Fruit fly (Drosophila melanogaster) whole organism, embryonic: ENCODE data around the gene CG11672.

Experiments used
- BEAF-32 ChIP-seq: fragments of 200-800 bp; sonication (Bioruptor generic); optimal IDR thresholded peaks from 3 replicates; lab custom pipeline; 2017; ENCODE audit warnings: missing biosample characterization, missing genetic modification characterization, mild to moderate bottlenecking, moderate library complexity, missing genetic modification reagents
- Bgb ChIP-seq: fragments of 200-800 bp; sonication (Bioruptor generic); IDR thresholded peaks from 2 replicates; pipeline ENCODE4 v1.3.6; 2022; ENCODE audit warnings: missing biosample characterization, missing genetic modification characterization; ENCODE audit not compliant: partially characterized antibody
- CG12659 ChIP-seq: fragments of 200-800 bp; sonication (Bioruptor generic); optimal IDR thresholded peaks from 3 replicates; lab custom pipeline; 2017; ENCODE audit warnings: mild to moderate bottlenecking, missing biosample characterization, missing genetic modification reagents, missing genetic modification characterization
- CG14710 ChIP-seq: fragments of 200-800 bp; sonication (Bioruptor generic); optimal IDR thresholded peaks from 3 replicates; lab custom pipeline; 2019; ENCODE audit warnings: missing biosample characterization, mild to moderate bottlenecking, missing genetic modification characterization, moderate library complexity
- CG14860 ChIP-seq: fragments of 200-800 bp; sonication (Bioruptor generic); IDR thresholded peaks from 3 replicates; pipeline ENCODE4 v1.3.6; 2022; ENCODE audit warnings: missing biosample characterization, missing genetic modification characterization; ENCODE audit not compliant: partially characterized antibody
- CG1792 ChIP-seq: fragments of 200-800 bp; sonication (Bioruptor generic); optimal IDR thresholded peaks from 2 replicates; lab custom pipeline; 2016; ENCODE audit warnings: missing biosample characterization, missing genetic modification characterization
- CG2116 ChIP-seq: fragments of 200-800 bp; sonication (Bioruptor generic); optimal IDR thresholded peaks from 3 replicates; lab custom pipeline; 2018; ENCODE audit warnings: missing biosample characterization, mild to moderate bottlenecking, missing genetic modification characterization
- CG2712 ChIP-seq: fragments of 200-800 bp; optimal IDR thresholded peaks from 3 replicates; lab custom pipeline; 2019; ENCODE audit warnings: missing biosample characterization, mild to moderate bottlenecking, missing genetic modification characterization, moderate library complexity
- CG34422 ChIP-seq: fragments of 200-800 bp; sonication (Bioruptor generic); IDR thresholded peaks from 3 replicates; pipeline ENCODE4 v1.3.6; 2022; ENCODE audit warnings: missing biosample characterization, missing genetic modification characterization
- CG3847 ChIP-seq: fragments of 200-800 bp; sonication (Bioruptor generic); IDR thresholded peaks from 2 replicates; pipeline ENCODE4 v1.3.6; 2022; ENCODE audit warnings: missing biosample characterization, missing genetic modification characterization
- CG7987 ChIP-seq: fragments of 200-800 bp; sonication (Bioruptor generic); optimal IDR thresholded peaks from 2 replicates; lab custom pipeline; 2018; ENCODE audit warnings: missing biosample characterization, mild to moderate bottlenecking, missing genetic modification characterization, moderate library complexity
- CG8290 ChIP-seq, 3 experiments: fragments of 200-800 bp; sonication (Bioruptor generic); optimal IDR thresholded peaks; 2 replicates each; lab custom pipeline; 2016 to 2019; ENCODE audit warnings: missing biosample characterization in 3 of 3, missing genetic modification characterization in 3 of 3, mild to moderate bottlenecking in 2 of 3, moderate library complexity in 1 of 3
- CG9215 ChIP-seq: fragments of 200-800 bp; sonication (Bioruptor generic); IDR thresholded peaks from 2 replicates; pipeline ENCODE4 v1.3.6; 2022; ENCODE audit warnings: missing biosample characterization, missing genetic modification characterization
- Dek ChIP-seq: fragments of 200-800 bp; sonication (Bioruptor generic); optimal IDR thresholded peaks from 3 replicates; lab custom pipeline; 2019; ENCODE audit warnings: missing biosample characterization, mild to moderate bottlenecking, missing genetic modification characterization, moderate library complexity
- Dll ChIP-seq: fragments of 200-800 bp; sonication (Bioruptor generic); IDR thresholded peaks from 4 replicates; pipeline ENCODE4 v1.3.6; 2022; ENCODE audit warnings: missing biosample characterization, missing genetic modification characterization; ENCODE audit not compliant: partially characterized antibody
- Dp ChIP-seq: fragments of 200-800 bp; sonication (Bioruptor generic); optimal IDR thresholded peaks from 2 replicates; lab custom pipeline; 2018; ENCODE audit warnings: missing biosample characterization, mild to moderate bottlenecking, missing genetic modification characterization, moderate library complexity
- Dref ChIP-seq: fragments of 200-800 bp; sonication (Bioruptor generic); IDR thresholded peaks from 2 replicates; pipeline ENCODE4 v1.3.6; 2022; ENCODE audit warnings: missing biosample characterization, missing genetic modification characterization
- E2f2 ChIP-seq: fragments of 200-800 bp; sonication (Bioruptor generic); IDR thresholded peaks from 2 replicates; pipeline ENCODE4 v1.3.6; 2022; ENCODE audit warnings: missing biosample characterization, missing genetic modification characterization
- Ets97D ChIP-seq: fragments of 200-800 bp; sonication (Bioruptor generic); optimal IDR thresholded peaks from 3 replicates; lab custom pipeline; 2016; ENCODE audit warnings: missing biosample characterization, missing genetic modification characterization
- H2.0 ChIP-seq: fragments of 200-800 bp; sonication (Bioruptor generic); IDR thresholded peaks from 2 replicates; pipeline ENCODE4 v1.3.6; 2022; ENCODE audit warnings: missing biosample characterization, missing genetic modification characterization
- HLH4C ChIP-seq: fragments of 200-800 bp; sonication (Bioruptor generic); IDR thresholded peaks from 3 replicates; pipeline ENCODE4 v1.3.6; 2022; ENCODE audit warnings: missing biosample characterization, missing genetic modification characterization; ENCODE audit not compliant: partially characterized antibody
- MBD-R2 ChIP-seq: fragments of 200-800 bp; sonication (Bioruptor generic); IDR thresholded peaks from 2 replicates; pipeline ENCODE4 v1.3.6; 2022; ENCODE audit warnings: missing biosample characterization, missing genetic modification characterization
- MESR4 ChIP-seq: fragments of 200-800 bp; sonication (Bioruptor generic); optimal IDR thresholded peaks from 2 replicates; lab custom pipeline; 2018; ENCODE audit warnings: missing biosample characterization, mild to moderate bottlenecking, missing genetic modification characterization, moderate library complexity
- Max ChIP-seq: fragments of 200-800 bp; sonication (Bioruptor generic); optimal IDR thresholded peaks from 2 replicates; lab custom pipeline; 2016; ENCODE audit warnings: missing biosample characterization, mild to moderate bottlenecking, missing genetic modification characterization
- Med ChIP-seq: fragments of 200-800 bp; sonication (Bioruptor generic); peaks from one replicate; lab custom pipeline; 2016; ENCODE audit warnings: missing biosample characterization, missing genetic modification characterization, mild to moderate bottlenecking, inconsistent platforms, moderate library complexity
- Nf-YC ChIP-seq: fragments of 200-800 bp; optimal IDR thresholded peaks from 3 replicates; lab custom pipeline; 2019; ENCODE audit warnings: missing biosample characterization, mild to moderate bottlenecking, missing genetic modification characterization, moderate library complexity
- Oaz ChIP-seq: fragments of 200-800 bp; sonication (Bioruptor generic); IDR thresholded peaks from 2 replicates; pipeline ENCODE4 v1.3.6; 2022; ENCODE audit warnings: missing biosample characterization, missing genetic modification characterization
- Opbp ChIP-seq: fragments of 200-800 bp; sonication (Bioruptor generic); IDR thresholded peaks from 3 replicates; pipeline ENCODE4 v1.3.6; 2022; ENCODE audit warnings: missing biosample characterization, missing genetic modification characterization; ENCODE audit not compliant: partially characterized antibody
- Stat92E ChIP-seq, 3 experiments: fragments of >200 bp in 2 of 3; fragments of 200-800 bp in 1 of 3; sonication (Bioruptor generic) in 1 of 3; optimal IDR thresholded peaks; 2 replicates each; lab custom pipeline; 2017 to 2019; ENCODE audit warnings: missing biosample characterization in 3 of 3, missing genetic modification characterization in 3 of 3, mild to moderate bottlenecking in 1 of 3, moderate library complexity in 1 of 3
- amos ChIP-seq: fragments of 200-800 bp; sonication (Bioruptor generic); IDR thresholded peaks from 2 replicates; pipeline ENCODE4 v1.3.6; 2022; ENCODE audit warnings: missing biosample characterization, missing genetic modification characterization; ENCODE audit not compliant: partially characterized antibody
- ato ChIP-seq: fragments of 200-800 bp; sonication (Bioruptor generic); IDR thresholded peaks from 2 replicates; pipeline ENCODE4 v1.3.6; 2022; ENCODE audit warnings: missing biosample characterization, missing genetic modification characterization; ENCODE audit not compliant: partially characterized antibody
- bigmax ChIP-seq: fragments of 200-800 bp; sonication (Bioruptor generic); optimal IDR thresholded peaks from 2 replicates; lab custom pipeline; 2018; ENCODE audit warnings: missing biosample characterization, mild to moderate bottlenecking, missing genetic modification characterization
- br ChIP-seq: fragments of >200 bp; optimal IDR thresholded peaks from 2 replicates; lab custom pipeline; 2017
- da ChIP-seq: fragments of 200-800 bp; sonication (Bioruptor generic); optimal IDR thresholded peaks from 2 replicates; lab custom pipeline; 2016; ENCODE audit warnings: missing biosample characterization, missing genetic modification characterization
- ewg ChIP-seq: fragments of 200-800 bp; sonication (Bioruptor generic); optimal IDR thresholded peaks from 3 replicates; lab custom pipeline; 2017; ENCODE audit warnings: mild to moderate bottlenecking, missing biosample characterization, missing genetic modification reagents, missing genetic modification characterization
- fd96Cb ChIP-seq: fragments of 200-800 bp; sonication (Bioruptor generic); optimal IDR thresholded peaks from 2 replicates; lab custom pipeline; 2018; ENCODE audit warnings: missing biosample characterization, mild to moderate bottlenecking, missing genetic modification characterization, moderate library complexity
- insv ChIP-seq, 2 experiments: fragments of 200-800 bp; sonication (Bioruptor generic); optimal IDR thresholded peaks; 3 replicates each; lab custom pipeline; 2016 to 2018; ENCODE audit warnings: missing biosample characterization in 2 of 2, missing genetic modification characterization in 2 of 2
- knrl ChIP-seq: fragments of 200-800 bp; sonication (Bioruptor generic); IDR thresholded peaks from 3 replicates; pipeline ENCODE4 v1.3.6; 2022; ENCODE audit warnings: missing biosample characterization, missing genetic modification characterization; ENCODE audit not compliant: partially characterized antibody
- lilli ChIP-seq: fragments of 200-800 bp; sonication (Bioruptor generic); optimal IDR thresholded peaks from 3 replicates; lab custom pipeline; 2016; ENCODE audit warnings: missing biosample characterization, missing genetic modification characterization
- nau ChIP-seq: fragments of 200-800 bp; sonication (Bioruptor generic); optimal IDR thresholded peaks from 3 replicates; lab custom pipeline; 2017; ENCODE audit warnings: missing biosample characterization, mild to moderate bottlenecking, missing genetic modification characterization, missing genetic modification reagents
- nmo ChIP-seq: fragments of 200-800 bp; sonication (Bioruptor generic); optimal IDR thresholded peaks from 2 replicates; lab custom pipeline; 2018; ENCODE audit warnings: missing biosample characterization, mild to moderate bottlenecking, missing genetic modification characterization, moderate library complexity
- oc ChIP-seq: fragments of 200-800 bp; sonication (Bioruptor generic); optimal IDR thresholded peaks from 2 replicates; lab custom pipeline; 2018; ENCODE audit warnings: missing biosample characterization, mild to moderate bottlenecking, missing genetic modification characterization, moderate library complexity
- repo ChIP-seq: fragments of 200-800 bp; sonication (Bioruptor generic); optimal IDR thresholded peaks from 2 replicates; lab custom pipeline; 2016; ENCODE audit warnings: missing biosample characterization, missing genetic modification characterization
- run ChIP-seq: fragments of 200-800 bp; sonication (Bioruptor generic); optimal IDR thresholded peaks from 3 replicates; lab custom pipeline; 2018; ENCODE audit warnings: missing biosample characterization, mild to moderate bottlenecking, missing genetic modification characterization
- sens-2 ChIP-seq: fragments of 200-800 bp; sonication (Bioruptor generic); IDR thresholded peaks from 2 replicates; pipeline ENCODE4 v1.3.6; 2022; ENCODE audit warnings: missing biosample characterization, missing genetic modification characterization
- sim ChIP-seq: fragments of 200-800 bp; sonication (Bioruptor generic); IDR thresholded peaks from 2 replicates; pipeline ENCODE4 v1.3.6; 2022; ENCODE audit warnings: missing biosample characterization, missing genetic modification characterization
- twi ChIP-seq: fragments of 200-800 bp; optimal IDR thresholded peaks from 2 replicates; lab custom pipeline; 2019; ENCODE audit warnings: missing biosample characterization, mild to moderate bottlenecking, missing genetic modification characterization, moderate library complexity
- vnd ChIP-seq: fragments of 200-800 bp; sonication (Bioruptor generic); IDR thresholded peaks from 3 replicates; pipeline ENCODE4 v1.3.6; 2022; ENCODE audit warnings: missing biosample characterization, missing genetic modification characterization; ENCODE audit not compliant: partially characterized antibody
- zen ChIP-seq: fragments of 200-800 bp; sonication (Bioruptor generic); optimal IDR thresholded peaks from 3 replicates; lab custom pipeline; 2018; ENCODE audit warnings: missing biosample characterization, mild to moderate bottlenecking, missing genetic modification characterization, moderate library complexity

CG11672 gene

DNA sequence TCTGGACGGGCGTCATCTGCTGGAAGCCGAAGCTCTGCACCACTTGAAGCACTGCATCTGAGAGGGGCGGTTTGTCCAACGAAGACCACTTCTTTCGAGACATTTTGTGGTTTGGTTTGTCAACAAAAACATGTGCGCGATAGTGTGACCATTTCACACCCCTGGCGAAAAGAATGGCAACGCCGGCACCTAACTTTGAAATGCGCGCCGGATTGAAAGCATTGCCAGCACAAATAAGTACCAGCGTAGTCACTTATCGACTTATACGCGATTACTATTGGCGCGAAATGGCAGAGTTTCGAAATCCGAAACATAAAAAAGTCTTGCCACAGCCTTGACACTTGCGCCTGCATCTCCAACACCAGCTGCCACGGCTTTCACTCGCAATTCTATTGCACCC, 20.6 kb downstream of the CG11672 start, which contains the start of gene CG9630 (continued):
- TF ChIP-seq Max (GFP tag; lab: Kevin White, UChicago) (peak; percentile 88), zen (tag; lab: Kevin White, UChicago) (peak; percentile 18), repo (no peak), vnd (GFP tag; lab: Robert Waterston, UW) (0 out of 3 replicates have a peak, but pooled peaks have one; percentile 41), CG2712 (tag; lab: Kevin White, UChicago) (peak; percentile 24), Dll (peak; percentile 70), ato (GFP tag; lab: Robert Waterston, UW) (peak; percentile 87), fd96Cb (tag; lab: Kevin White, UChicago) (no peak), CG14860 (no peak), MBD-R2 (peak; percentile 88), CG3847 (GFP tag; lab: Robert Waterston, UW) (peak; percentile 88), Nf-YC (tag; lab: Kevin White, UChicago) (no peak), CG12659 (GFP tag; lab: Kevin White, UChicago) (peak; percentile 12), bigmax (GFP tag; lab: Kevin White, UChicago) (peak; percentile 60), E2f2 (peak; percentile 100), CG1792 (no peak), CG2116 (GFP tag; lab: Kevin White, UChicago) (peak; percentile 87), nmo (GFP tag; lab: Kevin White, UChicago) (peak; percentile 10), Stat92E (GFP tag; optimal IDR thresholded peaks at IDR 0.05; lab: Kevin White, UChicago) (peak in 1 of 3 experiments; percentile 45), oc (peak; percentile 51), lilli (GFP tag; lab: Kevin White, UChicago) (no peak), Dref (GFP tag; lab: Robert Waterston, UW) (peak; percentile 78), br (no peak), nau (GFP tag; lab: Kevin White, UChicago) (no peak), da (GFP tag; lab: Kevin White, UChicago) (peak; percentile 10), Oaz (GFP tag; lab: Robert Waterston, UW) (no peak), sens-2 (no peak), Bgb (peak; percentile 73), run (tag; lab: Kevin White, UChicago) (peak; percentile 86), MESR4 (GFP tag; lab: Kevin White, UChicago) (peak; percentile 77), CG14710 (tag; lab: Kevin White, UChicago) (peak; percentile 58), Dek (tag; lab: Kevin White, UChicago) (no peak), ewg (GFP tag; lab: Kevin White, UChicago) (peak; percentile 1), insv (GFP tag; optimal IDR thresholded peaks at IDR 0.05; lab: Kevin White, UChicago) (peak in 1 of 2 experiments; percentile 2), Ets97D (GFP tag; lab: Kevin White, UChicago) (peak; percentile 79), BEAF-32 (GFP tag; lab: Kevin White, UChicago) (peak; percentile 72), Med (GFP tag; lab: Kevin White, UChicago) (peak; percentile 87), CG34422 (GFP tag; lab: Robert Waterston, UW) (peak; percentile 20; the same call in 1 of the 3 replicates), knrl (GFP tag; lab: Robert Waterston, UW) (0 out of 3 replicates have a peak, but pooled peaks have one; percentile 44), H2.0 (no peak), Dp (GFP tag; lab: Kevin White, UChicago) (peak; percentile 100), CG8290 (GFP tag; optimal IDR thresholded peaks at IDR 0.05; lab: Kevin White, UChicago) (no peak), CG8290 (tag; optimal IDR thresholded peaks at IDR 0.05; lab: Kevin White, UChicago) (no peak), CG9215 (GFP tag; lab: Robert Waterston, UW) (peak; percentile 100), twi (tag; lab: Kevin White, UChicago) (peak; percentile 85), HLH4C (GFP tag; lab: Robert Waterston, UW) (peak; percentile 54; the same call in 2 of the 3 replicates), Opbp (peak; percentile 74), amos (GFP tag; lab: Robert Waterston, UW) (peak; percentile 69), sim (GFP tag; lab: Robert Waterston, UW) (no peak), CG7987 (peak; percentile 47)
